Fruit fly (Drosophila melanogaster): ENCODE results near the gene Wdr82.

Gene Wdr82

DNA sequence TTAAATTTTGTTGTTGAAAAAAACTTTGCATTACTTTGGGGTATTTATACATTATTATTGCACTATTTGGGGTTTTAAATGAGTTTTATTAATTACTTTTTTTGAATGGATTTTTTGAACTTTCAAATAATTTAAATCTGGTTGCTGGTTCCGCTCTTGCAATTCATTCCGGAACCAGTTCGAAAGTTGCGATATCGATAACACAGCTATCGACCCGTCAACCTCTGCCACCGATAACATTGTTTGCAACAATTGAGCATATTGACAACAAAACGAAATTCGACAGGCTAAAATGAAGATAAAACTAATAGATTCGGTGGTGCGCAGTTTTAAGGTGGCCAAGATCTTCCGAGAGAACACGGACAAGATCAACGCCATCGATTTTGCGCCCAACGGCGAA is at the start of gene Wdr82 (continued):
- TF ChIP-seq CG8290 (GFP tag; optimal IDR thresholded peaks at IDR 0.05) (no peak), CG8290 (tag; optimal IDR thresholded peaks at IDR 0.05) (peak in 1 of 2 experiments; percentile 10), CG10366 (GFP tag; IDR thresholded peaks at IDR 0.05) (no peak), CG17328 (GFP tag; IDR thresholded peaks at IDR 0.05) (no peak), Rx (GFP tag; IDR thresholded peaks at IDR 0.05) (no peak), nerfin-1 (tag; optimal IDR thresholded peaks at IDR 0.05) (no peak), Chrac-16 (GFP tag; optimal IDR thresholded peaks at IDR 0.05) (no peak), mld (GFP tag; IDR thresholded peaks at IDR 0.05; ENCODE audit: partially characterized antibody) (peak; percentile 59; the same call in 1 of the 3 replicates), CG2875 (GFP tag; optimal IDR thresholded peaks at IDR 0.05) (no peak), H2.0 (GFP tag; IDR thresholded peaks at IDR 0.05) (no peak), ato (GFP tag; IDR thresholded peaks at IDR 0.05; ENCODE audit: partially characterized antibody) (peak; percentile 83), tll (GFP tag; optimal IDR thresholded peaks at IDR 0.05) (no peak), hb (GFP tag; IDR thresholded peaks at IDR 0.05; ENCODE audit: partially characterized antibody) (no peak), croc (GFP tag; conservative IDR thresholded peaks at IDR 0.05) (no peak), CG11085 (GFP tag; IDR thresholded peaks at IDR 0.05) (no peak), hkb (optimal IDR thresholded peaks at IDR 0.05) (no peak), hkb (GFP tag; IDR thresholded peaks at IDR 0.05) (no peak), CG7839 (tag; optimal IDR thresholded peaks at IDR 0.05) (no peak), zen2 (GFP tag; IDR thresholded peaks at IDR 0.05; ENCODE audit: partially characterized antibody) (peak; percentile 84), Sry-δ (GFP tag; optimal IDR thresholded peaks at IDR 0.05) (peak; percentile 47), Hr3 (GFP tag; optimal IDR thresholded peaks at IDR 0.05) (no peak), eve (GFP tag; optimal IDR thresholded peaks at IDR 0.05) (no peak), E2f1 (GFP tag; IDR thresholded peaks at IDR 0.05) (no peak), zen (tag; optimal IDR thresholded peaks at IDR 0.05) (no peak), Atf-2 (GFP tag; optimal IDR thresholded peaks at IDR 0.05) (no peak), dysf (GFP tag; IDR thresholded peaks at IDR 0.05) (no peak), sens-2 (GFP tag; IDR thresholded peaks at IDR 0.05) (no peak), sug (tag; optimal IDR thresholded peaks at IDR 0.05) (no peak), H15 (GFP tag; IDR thresholded peaks at IDR 0.05) (no peak), Xbp1 (GFP tag; optimal IDR thresholded peaks at IDR 0.05) (no peak), CG14860 (GFP tag; IDR thresholded peaks at IDR 0.05; ENCODE audit: partially characterized antibody) (peak; percentile 62), Tbp (GFP tag; optimal IDR thresholded peaks at IDR 0.05) (no peak), D (optimal IDR thresholded peaks at IDR 0.05) (no peak), D (GFP tag; optimal IDR thresholded peaks at IDR 0.05) (no peak), CG2120 (GFP tag; optimal IDR thresholded peaks at IDR 0.05) (no peak), CG12942 (GFP tag; optimal IDR thresholded peaks at IDR 0.05) (no peak), CG13624 (GFP tag; optimal IDR thresholded peaks at IDR 0.05) (no peak), tx (GFP tag; optimal IDR thresholded peaks at IDR 0.05) (no peak), sob (GFP tag; IDR thresholded peaks at IDR 0.05) (no peak), Taf1 (GFP tag; IDR thresholded peaks at IDR 0.05) (no peak), CG8924 (tag; optimal IDR thresholded peaks at IDR 0.05) (no peak), CG17829 (tag; optimal IDR thresholded peaks at IDR 0.05) (peak; percentile 31), CG6683 (GFP tag; optimal IDR thresholded peaks at IDR 0.05) (no peak), peb (GFP tag; IDR thresholded peaks at IDR 0.05) (no peak), D19A (tag; optimal IDR thresholded peaks at IDR 0.05) (no peak), vnd (GFP tag; IDR thresholded peaks at IDR 0.05; ENCODE audit: partially characterized antibody) (peak; percentile 65), ara (GFP tag; IDR thresholded peaks at IDR 0.05) (no peak), Asciz (GFP tag; optimal IDR thresholded peaks at IDR 0.05) (no peak), odd (GFP tag; optimal IDR thresholded peaks at IDR 0.05) (no peak), C15 (GFP tag; IDR thresholded peaks at IDR 0.05) (no peak), CG15479 (GFP tag; optimal IDR thresholded peaks at IDR 0.05) (no peak), CG16863 (GFP tag; optimal IDR thresholded peaks at IDR 0.05) (no peak), CG14965 (GFP tag; optimal IDR thresholded peaks at IDR 0.05; ENCODE audit: borderline replicate concordance) (no peak)

Data from whole organism, embryonic.